Worm (Caenorhabditis elegans): Measurements from ENCODE around the gene W07A12.4.

The W07A12.4 gene

ce11 chrII:9169450-9169960 is 23.4 kb downstream of the W07A12.4 start, which contains the start of gene dpl-1 (continued):
- TF ChIP-seq mab-9 (GFP tag; IDR thresholded peaks at IDR 0.05) (no peak), irx-1 (tag; optimal IDR thresholded peaks at IDR 0.05) (no peak), ztf-4 (tag; optimal IDR thresholded peaks at IDR 0.05) (no peak), nhr-85 (tag) (peak; percentile 49), nhr-77 (tag; optimal IDR thresholded peaks at IDR 0.05) (no peak), nhr-19 (GFP tag; conservative IDR thresholded peaks at IDR 0.05) (no peak), ceh-63 (GFP tag; optimal IDR thresholded peaks at IDR 0.05) (no peak), lin-39 (tag; optimal IDR thresholded peaks at IDR 0.05) (no peak), nhr-47 (tag; optimal IDR thresholded peaks at IDR 0.05) (peak; percentile 19), hlh-17 (GFP tag; optimal IDR thresholded peaks at IDR 0.05; ENCODE audit: borderline replicate concordance) (no peak), pax-3 (tag; optimal IDR thresholded peaks at IDR 0.05) (no peak), sup-37 (GFP tag; optimal IDR thresholded peaks at IDR 0.05) (no peak), nhr-12 (tag; optimal IDR thresholded peaks at IDR 0.05) (no peak), unc-98 (GFP tag; IDR thresholded peaks at IDR 0.05) (no peak), swsn-7 (tag; optimal IDR thresholded peaks at IDR 0.05) (peak; percentile 25), nhr-84 (tag; optimal IDR thresholded peaks at IDR 0.05) (no peak), vab-15 (tag; optimal IDR thresholded peaks at IDR 0.05) (no peak), unc-62 (GFP tag; optimal IDR thresholded peaks at IDR 0.05) (no peak), tbx-2 (tag; optimal IDR thresholded peaks at IDR 0.05) (peak; percentile 34), dpl-1 (GFP tag; optimal IDR thresholded peaks at IDR 0.05) (peak in 1 of 3 experiments; percentile 82), C04F5.9 (tag; optimal IDR thresholded peaks at IDR 0.05) (no peak)

- TF ChIP-seq aha-1 (tag; optimal IDR thresholded peaks at IDR 0.05) (peak; percentile 66), ceh-90 (tag; optimal IDR thresholded peaks at IDR 0.05) (no peak), sup-37 (GFP tag; optimal IDR thresholded peaks at IDR 0.05) (no peak), nhr-20 (tag; optimal IDR thresholded peaks at IDR 0.05) (no peak)
Observed at ce11 chrII:9170048-9170447, 24.0 kb downstream of the W07A12.4 start.

ce11 chrII:9170851-9171250 is 24.8 kb downstream of the W07A12.4 start:
- TF ChIP-seq vab-15 (tag; optimal IDR thresholded peaks at IDR 0.05), result no peak

ce11 chrII:9171466-9172187 is 25.6 kb downstream of the W07A12.4 start:
- TF ChIP-seq nhr-11 (tag; optimal IDR thresholded peaks at IDR 0.05) (no peak), tlp-1 (tag; optimal IDR thresholded peaks at IDR 0.05) (no peak), ceh-88 (GFP tag; IDR thresholded peaks at IDR 0.05) (no peak), unc-62 (GFP tag; optimal IDR thresholded peaks at IDR 0.05) (no peak), efl-1 (optimal IDR thresholded peaks at IDR 0.05) (no peak), efl-1 (GFP tag; optimal IDR thresholded peaks at IDR 0.05 in 1 of 2) (peak in 1 of 2 experiments; percentile 51), snu-23 (GFP tag; optimal IDR thresholded peaks at IDR 0.05) (no peak), dpl-1 (GFP tag; optimal IDR thresholded peaks at IDR 0.05) (peak in 1 of 3 experiments; percentile 17), hlh-17 (GFP tag; optimal IDR thresholded peaks at IDR 0.05; ENCODE audit: borderline replicate concordance) (no peak), blmp-1 (tag; optimal IDR thresholded peaks at IDR 0.05) (no peak), C34B4.2 (tag; optimal IDR thresholded peaks at IDR 0.05) (no peak), nhr-237 (tag; optimal IDR thresholded peaks at IDR 0.05) (no peak), tbx-2 (tag; optimal IDR thresholded peaks at IDR 0.05) (no peak), nhr-19 (GFP tag; conservative IDR thresholded peaks at IDR 0.05) (no peak), elt-2 (tag; optimal IDR thresholded peaks at IDR 0.05) (no peak), lin-35 (GFP tag; optimal IDR thresholded peaks at IDR 0.05) (no peak), mab-9 (GFP tag; IDR thresholded peaks at IDR 0.05) (no peak), mef-2 (tag; optimal IDR thresholded peaks at IDR 0.05) (no peak), Y116A8C.19 (tag; optimal IDR thresholded peaks at IDR 0.05; ENCODE audit: borderline replicate concordance) (no peak), lin-13 (GFP tag; optimal IDR thresholded peaks at IDR 0.05) (no peak), lin-15B (tag; optimal IDR thresholded peaks at IDR 0.05) (no peak), nhr-71 (tag; optimal IDR thresholded peaks at IDR 0.05) (no peak), nhr-77 (tag; optimal IDR thresholded peaks at IDR 0.05) (no peak), aly-2 (tag; optimal IDR thresholded peaks at IDR 0.05) (no peak), aha-1 (tag; optimal IDR thresholded peaks at IDR 0.05) (peak; percentile 14)

All from whole organism, L1 larva.